Fruit fly (Drosophila melanogaster) whole organism, embryonic: ENCODE results near the gene CG11726.

Source experiments
- CG11695 ChIP-seq: fragments of 200-800 bp; sonication (Bioruptor generic); IDR thresholded peaks from 3 replicates; pipeline ENCODE4 v1.3.6; 2022; ENCODE audit warnings: missing biosample characterization, missing genetic modification characterization
- CG12219 ChIP-seq: fragments of 200-800 bp; sonication (Bioruptor generic); optimal IDR thresholded peaks from 3 replicates; lab custom pipeline; 2018; ENCODE audit warnings: missing biosample characterization, mild to moderate bottlenecking, missing genetic modification characterization
- CG13296 ChIP-seq: fragments of 200-800 bp; sonication (Bioruptor generic); optimal IDR thresholded peaks from 3 replicates; lab custom pipeline; 2018; ENCODE audit warnings: missing biosample characterization, mild to moderate bottlenecking, missing genetic modification characterization
- CG16779 ChIP-seq: fragments of 200-800 bp; sonication (Bioruptor generic); IDR thresholded peaks from 2 replicates; pipeline ENCODE4 v1.3.6; 2022; ENCODE audit warnings: missing biosample characterization, missing genetic modification characterization
- CG18599 ChIP-seq: fragments of 200-800 bp; sonication (Bioruptor generic); optimal IDR thresholded peaks from 3 replicates; lab custom pipeline; 2017; ENCODE audit warnings: missing biosample characterization, missing genetic modification characterization, mild to moderate bottlenecking, moderate library complexity, missing genetic modification reagents
- CG2199 ChIP-seq: fragments of 200-800 bp; sonication (Bioruptor generic); IDR thresholded peaks from 3 replicates; pipeline ENCODE4 v1.3.6; 2022; ENCODE audit warnings: missing biosample characterization, missing genetic modification characterization
- CG3065 ChIP-seq: fragments of 200-800 bp; sonication (Bioruptor generic); optimal IDR thresholded peaks from 2 replicates; lab custom pipeline; 2016; ENCODE audit warnings: missing biosample characterization, missing genetic modification characterization
- CG31388 ChIP-seq: fragments of 200-800 bp; sonication (Bioruptor generic); optimal IDR thresholded peaks from 2 replicates; lab custom pipeline; 2016; ENCODE audit warnings: missing biosample characterization, missing genetic modification characterization
- CG6175 ChIP-seq: fragments of 200-800 bp; sonication (Bioruptor generic); IDR thresholded peaks from 3 replicates; pipeline ENCODE4 v1.3.6; 2022; ENCODE audit warnings: missing biosample characterization, missing genetic modification characterization
- CG6689 ChIP-seq: fragments of 200-800 bp; sonication (Bioruptor generic); IDR thresholded peaks from 2 replicates; pipeline ENCODE4 v1.3.6; 2022; ENCODE audit warnings: missing biosample characterization, missing genetic modification characterization
- CG8089 ChIP-seq: fragments of 200-800 bp; sonication (Bioruptor generic); optimal IDR thresholded peaks from 3 replicates; lab custom pipeline; 2016; ENCODE audit warnings: missing biosample characterization, missing genetic modification characterization
- CHES-1-like ChIP-seq: fragments of 200-800 bp; sonication (Bioruptor generic); optimal IDR thresholded peaks from 2 replicates; lab custom pipeline; 2016; ENCODE audit warnings: missing biosample characterization, missing genetic modification characterization
- D19A ChIP-seq: fragments of 200-800 bp; optimal IDR thresholded peaks from 3 replicates; lab custom pipeline; 2019; ENCODE audit warnings: missing biosample characterization, mild to moderate bottlenecking, missing genetic modification characterization, moderate library complexity
- Drgx ChIP-seq: fragments of 200-800 bp; sonication (Bioruptor generic); IDR thresholded peaks from 2 replicates; pipeline ENCODE4 v1.3.6; 2022; ENCODE audit warnings: missing biosample characterization, missing genetic modification characterization
- E2f2 ChIP-seq: fragments of 200-800 bp; sonication (Bioruptor generic); IDR thresholded peaks from 2 replicates; pipeline ENCODE4 v1.3.6; 2022; ENCODE audit warnings: missing biosample characterization, missing genetic modification characterization
- Eip74EF ChIP-seq, 2 experiments: fragments of 200-800 bp in 1 of 2; fragments of >200 bp in 1 of 2; sonication (Bioruptor generic) in 1 of 2; optimal IDR thresholded peaks; 2 replicates each; lab custom pipeline; 2017 to 2019; ENCODE audit warnings: missing biosample characterization in 2 of 2, missing genetic modification characterization in 2 of 2, mild to moderate bottlenecking in 1 of 2, moderate library complexity in 1 of 2
- Elba2 ChIP-seq: fragments of 200-800 bp; sonication (Bioruptor generic); optimal IDR thresholded peaks from 3 replicates; lab custom pipeline; 2016; ENCODE audit warnings: missing biosample characterization, missing genetic modification characterization
- Hsf ChIP-seq: fragments of 200-800 bp; sonication (Bioruptor generic); optimal IDR thresholded peaks from 3 replicates; lab custom pipeline; 2016; ENCODE audit warnings: missing biosample characterization, missing genetic modification characterization
- Jarid2 ChIP-seq: fragments of 200-800 bp; sonication (Bioruptor generic); optimal IDR thresholded peaks from 3 replicates; lab custom pipeline; 2017; ENCODE audit warnings: mild to moderate bottlenecking, missing biosample characterization, missing genetic modification reagents, missing genetic modification characterization
- Lim3 ChIP-seq: fragments of 200-800 bp; sonication (Bioruptor generic); IDR thresholded peaks from 2 replicates; pipeline ENCODE4 v1.3.6; 2022; ENCODE audit warnings: missing biosample characterization, missing genetic modification characterization
- Max ChIP-seq: fragments of 200-800 bp; sonication (Bioruptor generic); optimal IDR thresholded peaks from 2 replicates; lab custom pipeline; 2016; ENCODE audit warnings: missing biosample characterization, mild to moderate bottlenecking, missing genetic modification characterization
- Med ChIP-seq: fragments of 200-800 bp; sonication (Bioruptor generic); peaks from one replicate; lab custom pipeline; 2016; ENCODE audit warnings: missing biosample characterization, missing genetic modification characterization, mild to moderate bottlenecking, inconsistent platforms, moderate library complexity
- NK7.1 ChIP-seq: fragments of 200-800 bp; sonication (Bioruptor generic); optimal IDR thresholded peaks from 3 replicates; lab custom pipeline; 2016; ENCODE audit warnings: missing biosample characterization, missing genetic modification characterization
- TFAM ChIP-seq: fragments of 200-800 bp; sonication (Bioruptor generic); optimal IDR thresholded peaks from 2 replicates; lab custom pipeline; 2017; ENCODE audit warnings: missing biosample characterization, missing genetic modification characterization, inconsistent platforms
- Xrp1 ChIP-seq: fragments of 200-800 bp; sonication (Bioruptor generic); IDR thresholded peaks from 2 replicates; pipeline ENCODE4 v1.3.6; 2022; ENCODE audit warnings: missing biosample characterization, missing genetic modification characterization
- ci ChIP-seq: fragments of 200-800 bp; sonication (Bioruptor generic); IDR thresholded peaks from 3 replicates; pipeline ENCODE4 v1.3.6; 2022; ENCODE audit warnings: missing biosample characterization, missing genetic modification characterization
- corto ChIP-seq: fragments of 200-800 bp; sonication (Bioruptor generic); optimal IDR thresholded peaks from 2 replicates; lab custom pipeline; 2016; ENCODE audit warnings: missing biosample characterization, mild to moderate bottlenecking, missing genetic modification characterization, moderate library complexity
- dmrt99B ChIP-seq: fragments of 200-800 bp; sonication (Bioruptor generic); optimal IDR thresholded peaks from 2 replicates; lab custom pipeline; 2018; ENCODE audit warnings: missing biosample characterization, mild to moderate bottlenecking, missing genetic modification characterization, moderate library complexity
- dysf ChIP-seq: fragments of 200-800 bp; sonication (Bioruptor generic); IDR thresholded peaks from 3 replicates; pipeline ENCODE4 v1.3.6; 2022; ENCODE audit warnings: missing biosample characterization, missing genetic modification characterization
- eve ChIP-seq, 2 experiments: fragments of >200 bp; optimal IDR thresholded peaks; 2 replicates each; lab custom pipeline; 2017; ENCODE audit warnings: missing biosample characterization in 2 of 2, missing genetic modification characterization in 2 of 2
- fd102C ChIP-seq: fragments of 200-800 bp; sonication (Bioruptor generic); optimal IDR thresholded peaks from 2 replicates; lab custom pipeline; 2018; ENCODE audit warnings: missing biosample characterization, mild to moderate bottlenecking, missing genetic modification characterization, moderate library complexity
- gem ChIP-seq: fragments of 200-800 bp; sonication (Bioruptor generic); optimal IDR thresholded peaks from 2 replicates; lab custom pipeline; 2019; ENCODE audit warnings: missing biosample characterization, mild to moderate bottlenecking, missing genetic modification characterization, moderate library complexity
- lilli ChIP-seq: fragments of 200-800 bp; sonication (Bioruptor generic); optimal IDR thresholded peaks from 3 replicates; lab custom pipeline; 2016; ENCODE audit warnings: missing biosample characterization, missing genetic modification characterization
- maf-S ChIP-seq: fragments of 200-800 bp; sonication (Bioruptor generic); optimal IDR thresholded peaks from 2 replicates; lab custom pipeline; 2016; ENCODE audit warnings: missing biosample characterization, missing genetic modification characterization
- mam ChIP-seq: fragments of 200-800 bp; sonication (Bioruptor generic); optimal IDR thresholded peaks from 3 replicates; lab custom pipeline; 2016; ENCODE audit warnings: missing biosample characterization, missing genetic modification characterization
- mld ChIP-seq: fragments of 200-800 bp; sonication (Bioruptor generic); IDR thresholded peaks from 3 replicates; pipeline ENCODE4 v1.3.6; 2022; ENCODE audit warnings: missing biosample characterization, missing genetic modification characterization; ENCODE audit not compliant: partially characterized antibody
- nom ChIP-seq: fragments of 200-800 bp; sonication (Bioruptor generic); optimal IDR thresholded peaks from 2 replicates; lab custom pipeline; 2017; ENCODE audit warnings: missing biosample characterization, missing genetic modification characterization, mild to moderate bottlenecking, moderate library complexity, missing genetic modification reagents
- otp ChIP-seq: fragments of 200-800 bp; sonication (Bioruptor generic); IDR thresholded peaks from 3 replicates; pipeline ENCODE4, ENCODE4 v1.3.6; 2022; ENCODE audit warnings: missing biosample characterization, missing genetic modification characterization
- psq ChIP-seq: fragments of 200-800 bp; sonication (Bioruptor generic); optimal IDR thresholded peaks from 2 replicates; lab custom pipeline; 2017; ENCODE audit warnings: missing biosample characterization, missing genetic modification characterization
- ro ChIP-seq: fragments of 200-800 bp; sonication (Bioruptor generic); IDR thresholded peaks from 2 replicates; pipeline ENCODE4 v1.3.6; 2022; ENCODE audit warnings: missing biosample characterization, missing genetic modification characterization
- vvl ChIP-seq: fragments of 200-800 bp; sonication (Bioruptor generic); IDR thresholded peaks from 2 replicates; pipeline ENCODE4 v1.3.6; 2022; ENCODE audit warnings: missing biosample characterization, missing genetic modification characterization
- z ChIP-seq: fragments of 200-800 bp; sonication (Bioruptor generic); IDR thresholded peaks from 3 replicates; pipeline ENCODE4 v1.3.6; 2022; ENCODE audit warnings: missing biosample characterization, missing genetic modification characterization

The CG11726 gene

DNA sequence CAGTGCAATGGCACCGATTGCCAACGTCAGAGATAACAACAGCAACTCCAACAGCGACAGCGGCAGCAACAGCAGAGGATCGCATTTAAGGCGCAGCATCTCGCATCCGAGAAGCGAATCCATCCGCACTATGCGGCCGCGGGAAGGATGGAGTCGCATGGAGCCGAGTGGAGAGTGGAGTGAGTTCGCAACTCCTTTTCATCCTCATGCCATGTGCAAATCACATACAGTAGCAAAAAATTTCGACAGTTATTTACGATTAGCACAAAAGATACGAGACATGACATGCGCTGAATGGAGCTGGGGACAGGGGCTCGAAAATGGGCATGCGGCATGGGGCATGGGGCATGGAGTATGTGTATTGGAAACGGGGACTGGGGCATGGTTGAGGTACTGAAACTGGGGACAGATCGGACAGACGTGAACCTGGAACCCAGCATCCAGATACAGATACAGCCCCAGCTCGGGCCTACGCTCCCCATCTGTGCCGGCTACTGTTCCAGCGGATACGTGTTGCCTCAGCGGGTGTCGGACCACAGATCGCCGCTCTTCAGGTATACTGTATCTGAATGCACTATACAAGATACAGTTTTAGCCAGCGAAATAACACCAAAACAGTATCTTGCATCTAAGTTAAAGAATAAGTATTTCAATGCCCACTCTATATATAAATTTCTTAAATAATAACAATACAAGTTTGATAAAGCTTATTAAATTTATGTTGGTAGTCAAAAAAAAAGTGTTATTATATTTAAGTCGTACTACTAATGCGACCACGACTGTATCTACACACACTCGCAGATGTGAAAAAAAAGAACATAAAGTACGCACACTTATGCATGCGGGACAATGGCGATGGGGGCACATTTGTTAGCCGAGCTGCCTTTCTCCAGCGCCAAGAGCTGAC lies 24.5 kb upstream of the CG11726 start (continued):
- TF ChIP-seq CG11695 (GFP tag; lab: Robert Waterston, UW), result peak; percentile 52; the same call in 1 of the 3 replicates
- TF ChIP-seq maf-S (GFP tag; lab: Kevin White, UChicago), result no peak
- TF ChIP-seq CG6689 (GFP tag; lab: Robert Waterston, UW), result peak; percentile 47; the same call in 1 of the 2 replicates
- TF ChIP-seq CG8089 (GFP tag; lab: Kevin White, UChicago), result no peak
- TF ChIP-seq CG12219 (GFP tag; lab: Kevin White, UChicago), result no peak
- no peak for TF ChIP-seq CHES-1-like (GFP tag; lab: Kevin White, UChicago)

DNA sequence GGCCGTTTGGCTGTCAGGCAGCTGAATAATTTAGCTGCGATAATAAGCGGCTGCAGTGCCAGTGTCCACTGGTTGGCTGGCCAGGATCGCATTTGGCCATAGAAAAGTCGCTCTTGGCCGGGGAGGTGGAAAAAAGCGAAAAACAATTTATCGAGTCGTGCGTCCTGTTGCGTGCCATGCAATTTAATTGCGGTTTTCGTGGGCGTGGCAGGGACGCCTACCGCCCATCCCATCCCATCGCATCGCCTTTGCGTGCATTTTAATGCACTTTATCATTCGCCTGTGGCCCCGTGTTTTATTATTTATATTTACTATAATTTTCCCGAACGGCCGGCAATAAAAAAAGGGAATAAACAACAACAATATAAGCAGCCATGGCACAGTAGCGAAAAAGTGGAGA lies 23.1 kb upstream of the CG11726 start:
- TF ChIP-seq Med (GFP tag; lab: Kevin White, UChicago) (peak; percentile 50), ro (GFP tag; lab: Robert Waterston, UW) (0 out of 2 replicates have a peak, but pooled peaks have one; percentile 16), dysf (GFP tag; lab: Robert Waterston, UW) (0 out of 3 replicates have a peak, but pooled peaks have one; percentile 12), CG18599 (GFP tag; lab: Kevin White, UChicago) (no peak), mld (GFP tag; lab: Robert Waterston, UW) (no peak), nom (peak; percentile 10)

DNA sequence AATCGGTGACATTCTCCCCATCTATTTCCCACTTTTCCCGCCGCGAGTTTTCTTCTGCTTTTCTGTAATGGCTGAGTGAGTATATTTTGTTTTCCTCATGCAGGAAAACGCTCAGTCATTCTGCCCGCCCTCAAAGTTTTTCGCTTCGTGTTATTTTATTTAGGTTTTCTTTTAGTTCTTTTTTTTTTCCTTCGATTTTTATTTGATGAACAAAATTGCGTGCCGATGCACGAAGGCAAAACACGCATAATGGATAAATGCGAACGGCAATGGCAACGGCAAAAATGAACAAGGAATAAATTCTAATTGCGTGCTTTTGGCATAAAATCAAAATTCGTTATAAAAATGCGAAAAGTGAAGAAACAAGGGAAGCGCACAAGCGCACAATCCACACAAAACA lies 22.0 kb upstream of the CG11726 start:
- TF ChIP-seq eve (GFP tag; optimal IDR thresholded peaks at IDR 0.05; lab: Kevin White, UChicago), result peak in 1 of 2 experiments; percentile 5
- TF ChIP-seq CG31388 (GFP tag; lab: Kevin White, UChicago), result no peak
- 0 out of 3 replicates have a peak, but pooled peaks have one; percentile 48 for TF ChIP-seq z (GFP tag; lab: Robert Waterston, UW)
- TF ChIP-seq Jarid2 (GFP tag; lab: Kevin White, UChicago), result no peak
- TF ChIP-seq Elba2, result no peak
- TF ChIP-seq psq, result no peak
- TF ChIP-seq dmrt99B (tag; lab: Kevin White, UChicago), result peak; percentile 2
- TF ChIP-seq Xrp1 (GFP tag; lab: Robert Waterston, UW), result 0 out of 2 replicates have a peak, but pooled peaks have one; percentile 23
- TF ChIP-seq Drgx, result 0 out of 2 replicates have a peak, but pooled peaks have one; percentile 11
- 0 out of 3 replicates have a peak, but pooled peaks have one; percentile 50 for TF ChIP-seq CG2199 (GFP tag; lab: Robert Waterston, UW)

DNA sequence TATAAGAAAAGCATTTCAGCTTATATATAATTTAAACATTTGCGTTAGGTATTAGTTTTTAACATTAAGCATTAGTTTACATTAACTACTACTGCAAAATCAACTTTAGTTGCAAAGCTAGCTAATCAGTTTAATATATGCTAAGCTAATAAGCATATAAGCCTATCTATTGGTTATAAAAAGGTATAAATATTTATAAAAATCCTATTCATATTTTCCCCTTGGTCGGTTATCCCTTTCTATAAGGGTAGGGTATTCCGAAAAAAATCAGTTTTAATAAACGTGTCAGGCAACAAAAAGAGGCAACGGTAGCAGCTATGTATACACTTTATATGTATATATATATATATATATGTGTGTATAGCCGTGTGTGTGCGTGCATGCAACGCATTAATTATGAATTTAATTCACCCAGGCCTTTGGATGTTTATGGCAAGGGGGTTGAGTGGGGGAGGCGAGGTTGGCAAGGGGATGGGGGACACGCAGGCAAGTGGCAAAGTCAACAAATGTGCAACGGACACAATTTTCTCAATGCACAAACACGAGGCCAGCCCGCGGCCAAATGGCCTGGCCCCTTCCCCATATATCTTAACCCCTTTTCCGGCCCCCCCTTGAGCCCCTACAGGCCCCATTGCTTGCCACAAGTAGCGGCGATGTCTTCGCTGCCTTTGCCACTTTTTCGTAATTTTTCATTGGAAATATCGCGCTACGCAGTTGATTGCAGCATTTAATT lies 21.2 kb upstream of the CG11726 start:
- TF ChIP-seq Eip74EF (GFP tag; optimal IDR thresholded peaks at IDR 0.05; lab: Kevin White, UChicago), result no peak
- no peak for TF ChIP-seq gem (tag; lab: Kevin White, UChicago)
- TF ChIP-seq Max (GFP tag; lab: Kevin White, UChicago), result no peak
- peak; percentile 49; the same call in 1 of the 2 replicates for TF ChIP-seq vvl (GFP tag; lab: Robert Waterston, UW)
- TF ChIP-seq NK7.1 (GFP tag; lab: Kevin White, UChicago), result no peak
- TF ChIP-seq D19A, result peak; percentile 37
- no peak for TF ChIP-seq lilli (GFP tag; lab: Kevin White, UChicago)
- no peak for TF ChIP-seq TFAM (GFP tag; lab: Kevin White, UChicago)
- TF ChIP-seq CG13296 (GFP tag; lab: Kevin White, UChicago), result no peak
- TF ChIP-seq corto, result no peak
- TF ChIP-seq Hsf (GFP tag; lab: Kevin White, UChicago), result no peak
- TF ChIP-seq E2f2 (GFP tag; lab: Robert Waterston, UW), result no peak
- TF ChIP-seq CG16779 (GFP tag; lab: Robert Waterston, UW), result 0 out of 2 replicates have a peak, but pooled peaks have one; percentile 12
- no peak for TF ChIP-seq CG3065 (GFP tag; lab: Kevin White, UChicago)
- peak; percentile 55; the same call in 1 of the 2 replicates for TF ChIP-seq Drgx
- no peak for TF ChIP-seq Lim3
- TF ChIP-seq mam, result no peak
- TF ChIP-seq ci (GFP tag; lab: Robert Waterston, UW), result 0 out of 3 replicates have a peak, but pooled peaks have one; percentile 50
- 0 out of 3 replicates have a peak, but pooled peaks have one; percentile 13 for TF ChIP-seq dysf (GFP tag; lab: Robert Waterston, UW)
- TF ChIP-seq otp (GFP tag; lab: Robert Waterston, UW), result 0 out of 3 replicates have a peak, but pooled peaks have one; percentile 27
- peak; percentile 60; the same call in 1 of the 3 replicates for TF ChIP-seq CG6175 (GFP tag; lab: Robert Waterston, UW)
- TF ChIP-seq fd102C (GFP tag; lab: Kevin White, UChicago), result no peak
